Worm (Caenorhabditis elegans) whole organism, young adult: ENCODE data around the gene nid-1.
A peak's percentile ranks its signal among the peaks of the same experiment; 100 is the strongest.

Experiments used
- F22D6.2 ChIP-seq: sonication (generic microtip); optimal IDR thresholded peaks from 2 replicates; lab custom pipeline; 2016; ENCODE audit warnings: mild to moderate bottlenecking, missing genetic modification characterization, missing compliant biosample characterization
- Y79H2A.3 ChIP-seq: fragments of 200-800 bp; sonication (Bioruptor generic); conservative IDR thresholded peaks from 2 replicates; pipeline ENCODE4 v1.3.6; 2022; ENCODE audit warnings: missing genetic modification reagents, missing genetic modification characterization, missing compliant biosample characterization
- ama-1 ChIP-seq, 3 experiments: fragments of 150-350 bp in 1 of 3; sonication (generic microtip) in 2 of 3; optimal IDR thresholded peaks; 2 replicates each; lab custom pipeline; 2014 to 2018; ENCODE audit warnings: missing biosample characterization in 2 of 3, missing genetic modification characterization in 2 of 3, missing genetic modification reagents in 2 of 3
- attf-5 ChIP-seq: fragments of 200-800 bp; sonication (Bioruptor generic); optimal IDR thresholded peaks from 2 replicates; lab custom pipeline; 2018; ENCODE audit warnings: mild to moderate bottlenecking, missing genetic modification characterization, missing compliant biosample characterization
- ceh-58 ChIP-seq: fragments of 200-800 bp; sonication (Bioruptor generic); IDR thresholded peaks from 2 replicates; pipeline ENCODE4 v1.3.6; 2022; ENCODE audit warnings: missing genetic modification characterization, missing compliant biosample characterization
- lin-54 ChIP-seq: fragments of 200-800 bp; sonication (Bioruptor generic); optimal IDR thresholded peaks from 2 replicates; lab custom pipeline; 2018; ENCODE audit warnings: mild to moderate bottlenecking, missing genetic modification characterization, missing compliant biosample characterization
- nhr-80 ChIP-seq: sonication (generic microtip); optimal IDR thresholded peaks from 2 replicates; lab custom pipeline; 2016; ENCODE audit warnings: missing genetic modification characterization, missing compliant biosample characterization
- rcor-1 ChIP-seq: fragments of 200-800 bp; sonication (Bioruptor generic); IDR thresholded peaks from 2 replicates; pipeline ENCODE4 v1.3.6; 2022; ENCODE audit warnings: missing genetic modification reagents, missing genetic modification characterization, missing compliant biosample characterization
- sea-2 ChIP-seq: fragments of 200-800 bp; sonication (Bioruptor generic); IDR thresholded peaks from 2 replicates; pipeline ENCODE4 v1.3.6; 2022; ENCODE audit warnings: missing genetic modification characterization, missing compliant biosample characterization
- unc-130 ChIP-seq: sonication (generic microtip); optimal IDR thresholded peaks from 2 replicates; lab custom pipeline; 2016; ENCODE audit warnings: missing genetic modification reagents, missing genetic modification characterization, missing compliant biosample characterization
- ztf-26 ChIP-seq: sonication (generic microtip); optimal IDR thresholded peaks from 2 replicates; lab custom pipeline; 2017; ENCODE audit warnings: missing genetic modification characterization, missing compliant biosample characterization
- ztf-3 ChIP-seq: fragments of 200-800 bp; sonication (Bioruptor generic); optimal IDR thresholded peaks from 2 replicates; lab custom pipeline; 2018; ENCODE audit warnings: mild to moderate bottlenecking, missing genetic modification characterization, missing compliant biosample characterization

- TF ChIP-seq ceh-58 (GFP tag; lab: Robert Waterston, UW), result no peak
- no peak for TF ChIP-seq rcor-1 (GFP tag; lab: Robert Waterston, UW)
- TF ChIP-seq lin-54, result no peak
- no peak for TF ChIP-seq unc-130
- no peak for TF ChIP-seq attf-5 (GFP tag; lab: Kevin White, UChicago)
- no peak for TF ChIP-seq sea-2 (GFP tag; lab: Robert Waterston, UW)
- no peak for TF ChIP-seq ama-1 (optimal IDR thresholded peaks at IDR 0.05; lab: Kevin White, UChicago)
- no peak for TF ChIP-seq ama-1 (GFP tag; optimal IDR thresholded peaks at IDR 0.05; lab: Kevin White, UChicago)
- peak; percentile 56 for TF ChIP-seq nhr-80
- no peak for TF ChIP-seq ztf-26
- TF ChIP-seq Y79H2A.3 (GFP tag; lab: Robert Waterston, UW), result no peak
- no peak for TF ChIP-seq ztf-3 (GFP tag; lab: Kevin White, UChicago)
- no peak for TF ChIP-seq F22D6.2 (tag; lab: Kevin White, UChicago)
Measured at ce11 chrV:12909544-12910157, at the start of gene nid-1.
